Fruit fly (Drosophila melanogaster) whole organism, embryonic: ENCODE results near the gene Tsr1.

Experiments
- CG1024 ChIP-seq: fragments of 200-800 bp; sonication (Bioruptor generic); IDR thresholded peaks from 2 replicates; pipeline ENCODE4 v1.3.6; 2022; ENCODE audit warnings: missing biosample characterization, missing genetic modification characterization
- CG10462 ChIP-seq: fragments of 200-800 bp; sonication (Bioruptor generic); optimal IDR thresholded peaks from 2 replicates; lab custom pipeline; 2016; ENCODE audit warnings: missing biosample characterization, missing genetic modification characterization
- CG12236 ChIP-seq: fragments of 200-800 bp; sonication (Bioruptor generic); optimal IDR thresholded peaks from 2 replicates; lab custom pipeline; 2016; ENCODE audit warnings: missing biosample characterization, missing genetic modification characterization
- CG12299 ChIP-seq: fragments of 200-800 bp; sonication (Bioruptor generic); optimal IDR thresholded peaks from 2 replicates; lab custom pipeline; 2018; ENCODE audit warnings: missing biosample characterization, mild to moderate bottlenecking, missing genetic modification characterization
- CG12659 ChIP-seq: fragments of 200-800 bp; sonication (Bioruptor generic); optimal IDR thresholded peaks from 3 replicates; lab custom pipeline; 2017; ENCODE audit warnings: mild to moderate bottlenecking, missing biosample characterization, missing genetic modification reagents, missing genetic modification characterization
- CG12744 ChIP-seq: fragments of 200-800 bp; sonication (Bioruptor generic); optimal IDR thresholded peaks from 2 replicates; lab custom pipeline; 2016; ENCODE audit warnings: missing biosample characterization, missing genetic modification characterization
- CG12942 ChIP-seq: fragments of 200-800 bp; sonication (Bioruptor generic); optimal IDR thresholded peaks from 3 replicates; lab custom pipeline; 2016; ENCODE audit warnings: missing biosample characterization, missing genetic modification characterization
- CG13296 ChIP-seq: fragments of 200-800 bp; sonication (Bioruptor generic); optimal IDR thresholded peaks from 3 replicates; lab custom pipeline; 2018; ENCODE audit warnings: missing biosample characterization, mild to moderate bottlenecking, missing genetic modification characterization
- CG15514 ChIP-seq: fragments of 200-800 bp; sonication (Bioruptor generic); optimal IDR thresholded peaks from 3 replicates; lab custom pipeline; 2017; ENCODE audit warnings: missing biosample characterization, missing genetic modification characterization, mild to moderate bottlenecking, moderate library complexity, missing genetic modification reagents
- CG17829 ChIP-seq: fragments of 200-800 bp; optimal IDR thresholded peaks from 2 replicates; lab custom pipeline; 2019; ENCODE audit warnings: missing biosample characterization, mild to moderate bottlenecking, missing genetic modification characterization, moderate library complexity
- CG1792 ChIP-seq: fragments of 200-800 bp; sonication (Bioruptor generic); optimal IDR thresholded peaks from 2 replicates; lab custom pipeline; 2016; ENCODE audit warnings: missing biosample characterization, missing genetic modification characterization
- CG2875 ChIP-seq: fragments of 200-800 bp; sonication (Bioruptor generic); optimal IDR thresholded peaks from 2 replicates; lab custom pipeline; 2017; ENCODE audit warnings: missing biosample characterization, mild to moderate bottlenecking, missing genetic modification characterization, missing genetic modification reagents
- CG30431 ChIP-seq: fragments of 200-800 bp; sonication (Bioruptor generic); optimal IDR thresholded peaks from 2 replicates; lab custom pipeline; 2017; ENCODE audit warnings: missing biosample characterization, missing genetic modification characterization
- CG31365 ChIP-seq: fragments of 200-800 bp; sonication (Bioruptor generic); optimal IDR thresholded peaks from 2 replicates; lab custom pipeline; 2018; ENCODE audit warnings: missing biosample characterization, mild to moderate bottlenecking, missing genetic modification characterization
- CG31441 ChIP-seq: fragments of 200-800 bp; sonication (Bioruptor generic); IDR thresholded peaks from 2 replicates; pipeline ENCODE4 v1.3.6; 2022; ENCODE audit warnings: missing biosample characterization, missing genetic modification characterization
- CG3281 ChIP-seq: fragments of 200-800 bp; sonication (Bioruptor generic); optimal IDR thresholded peaks from 3 replicates; lab custom pipeline; 2017; ENCODE audit warnings: missing biosample characterization, mild to moderate bottlenecking, missing genetic modification characterization
- CG4282 ChIP-seq: fragments of 200-800 bp; sonication (Bioruptor generic); optimal IDR thresholded peaks from 2 replicates; lab custom pipeline; 2016; ENCODE audit warnings: missing biosample characterization, missing genetic modification characterization
- CG43689 ChIP-seq: fragments of 200-800 bp; sonication (Bioruptor generic); IDR thresholded peaks from 2 replicates; pipeline ENCODE4 v1.3.6; 2022; ENCODE audit warnings: missing biosample characterization, missing genetic modification characterization
- CG4404 ChIP-seq: fragments of 200-800 bp; sonication (Bioruptor generic); IDR thresholded peaks from 2 replicates; pipeline ENCODE4 v1.3.6; 2022; ENCODE audit warnings: missing biosample characterization, missing genetic modification characterization
- CG4707 ChIP-seq: fragments of 200-800 bp; sonication (Bioruptor generic); optimal IDR thresholded peaks from 2 replicates; lab custom pipeline; 2018; ENCODE audit warnings: missing biosample characterization, mild to moderate bottlenecking, missing genetic modification characterization, moderate library complexity
- CG6791 ChIP-seq: fragments of 200-800 bp; sonication (Bioruptor generic); IDR thresholded peaks from 3 replicates; pipeline ENCODE4 v1.3.6; 2022; ENCODE audit warnings: missing biosample characterization, missing genetic modification characterization; ENCODE audit not compliant: partially characterized antibody
- CG9932 ChIP-seq: fragments of 200-800 bp; sonication (Bioruptor generic); IDR thresholded peaks from 2 replicates; pipeline ENCODE4 v1.3.6; 2022; ENCODE audit warnings: missing biosample characterization, missing genetic modification characterization
- Doc2 ChIP-seq: fragments of 200-800 bp; sonication (Bioruptor generic); IDR thresholded peaks from 2 replicates; pipeline ENCODE4 v1.3.6; 2022; ENCODE audit warnings: missing biosample characterization, missing genetic modification characterization
- Drgx ChIP-seq: fragments of 200-800 bp; sonication (Bioruptor generic); IDR thresholded peaks from 2 replicates; pipeline ENCODE4 v1.3.6; 2022; ENCODE audit warnings: missing biosample characterization, missing genetic modification characterization
- H2.0 ChIP-seq: fragments of 200-800 bp; sonication (Bioruptor generic); IDR thresholded peaks from 2 replicates; pipeline ENCODE4 v1.3.6; 2022; ENCODE audit warnings: missing biosample characterization, missing genetic modification characterization
- Hmx ChIP-seq: fragments of 200-800 bp; sonication (Bioruptor generic); optimal IDR thresholded peaks from 2 replicates; lab custom pipeline; 2016; ENCODE audit warnings: missing biosample characterization, missing genetic modification characterization
- Jarid2 ChIP-seq: fragments of 200-800 bp; sonication (Bioruptor generic); optimal IDR thresholded peaks from 3 replicates; lab custom pipeline; 2017; ENCODE audit warnings: mild to moderate bottlenecking, missing biosample characterization, missing genetic modification reagents, missing genetic modification characterization
- Kr ChIP-seq: fragments of 200-800 bp; sonication (Bioruptor generic); optimal IDR thresholded peaks from 2 replicates; lab custom pipeline; 2017; ENCODE audit warnings: missing biosample characterization, mild to moderate bottlenecking, missing genetic modification characterization
- Lpt ChIP-seq: fragments of >200 bp; optimal IDR thresholded peaks from 2 replicates; lab custom pipeline; 2018; ENCODE audit warnings: missing biosample characterization, missing genetic modification characterization
- Mad ChIP-seq: fragments of 200-800 bp; sonication (Bioruptor generic); optimal IDR thresholded peaks from 2 replicates; lab custom pipeline; 2016; ENCODE audit warnings: missing biosample characterization, missing genetic modification characterization
- Max ChIP-seq: fragments of 200-800 bp; sonication (Bioruptor generic); optimal IDR thresholded peaks from 2 replicates; lab custom pipeline; 2016; ENCODE audit warnings: missing biosample characterization, mild to moderate bottlenecking, missing genetic modification characterization
- Optix ChIP-seq: fragments of 200-800 bp; sonication (Bioruptor generic); IDR thresholded peaks from 3 replicates; pipeline ENCODE4 v1.3.6; 2022; ENCODE audit warnings: missing biosample characterization, missing genetic modification characterization
- Stat92E ChIP-seq, 3 experiments: fragments of >200 bp in 2 of 3; fragments of 200-800 bp in 1 of 3; sonication (Bioruptor generic) in 1 of 3; optimal IDR thresholded peaks; 2 replicates each; lab custom pipeline; 2017 to 2019; ENCODE audit warnings: missing biosample characterization in 3 of 3, missing genetic modification characterization in 3 of 3, mild to moderate bottlenecking in 1 of 3, moderate library complexity in 1 of 3
- al ChIP-seq: fragments of 200-800 bp; sonication (Bioruptor generic); IDR thresholded peaks from 2 replicates; pipeline ENCODE4 v1.3.6; 2022; ENCODE audit warnings: missing biosample characterization, missing genetic modification characterization
- ap ChIP-seq: fragments of 200-800 bp; sonication (Bioruptor generic); IDR thresholded peaks from 2 replicates; pipeline ENCODE4 v1.3.6; 2022; ENCODE audit warnings: missing biosample characterization, missing genetic modification characterization
- ash1 ChIP-seq: fragments of 200-800 bp; sonication (Bioruptor generic); optimal IDR thresholded peaks from 2 replicates; lab custom pipeline; 2018; ENCODE audit warnings: missing biosample characterization, mild to moderate bottlenecking, missing genetic modification characterization
- caup ChIP-seq: fragments of 200-800 bp; sonication (Bioruptor generic); optimal IDR thresholded peaks from 3 replicates; lab custom pipeline; 2017; ENCODE audit warnings: missing biosample characterization, mild to moderate bottlenecking, missing genetic modification characterization, moderate library complexity; ENCODE audit not compliant: severe bottlenecking
- croc ChIP-seq: fragments of 200-800 bp; sonication (Bioruptor generic); conservative IDR thresholded peaks from 3 replicates; pipeline ENCODE4 v1.3.6; 2022; ENCODE audit warnings: missing biosample characterization, missing genetic modification characterization
- cwo ChIP-seq: fragments of 200-800 bp; sonication (Bioruptor generic); optimal IDR thresholded peaks from 3 replicates; lab custom pipeline; 2017; ENCODE audit warnings: missing biosample characterization, missing genetic modification characterization, mild to moderate bottlenecking, moderate library complexity, missing genetic modification reagents
- eve ChIP-seq, 2 experiments: fragments of >200 bp; optimal IDR thresholded peaks; 2 replicates each; lab custom pipeline; 2017; ENCODE audit warnings: missing biosample characterization in 2 of 2, missing genetic modification characterization in 2 of 2
- gt ChIP-seq: fragments of 200-800 bp; sonication (Bioruptor generic); IDR thresholded peaks from 2 replicates; pipeline ENCODE4 v1.3.6; 2022; ENCODE audit warnings: missing biosample characterization, missing genetic modification characterization
- jigr1 ChIP-seq: fragments of 200-800 bp; sonication (Bioruptor generic); IDR thresholded peaks from 3 replicates; pipeline ENCODE4 v1.3.6; 2022; ENCODE audit warnings: missing biosample characterization, missing genetic modification characterization
- maf-S ChIP-seq: fragments of 200-800 bp; sonication (Bioruptor generic); optimal IDR thresholded peaks from 2 replicates; lab custom pipeline; 2016; ENCODE audit warnings: missing biosample characterization, missing genetic modification characterization
- odd ChIP-seq: fragments of 200-800 bp; sonication (Bioruptor generic); optimal IDR thresholded peaks from 2 replicates; lab custom pipeline; 2017; ENCODE audit warnings: missing biosample characterization, mild to moderate bottlenecking, missing genetic modification characterization
- pfk ChIP-seq: fragments of 200-800 bp; sonication (Bioruptor generic); optimal IDR thresholded peaks from 2 replicates; lab custom pipeline; 2018; ENCODE audit warnings: missing biosample characterization, mild to moderate bottlenecking, missing genetic modification characterization, moderate library complexity
- run ChIP-seq: fragments of 200-800 bp; sonication (Bioruptor generic); optimal IDR thresholded peaks from 3 replicates; lab custom pipeline; 2018; ENCODE audit warnings: missing biosample characterization, mild to moderate bottlenecking, missing genetic modification characterization
- sisA ChIP-seq: fragments of 200-800 bp; sonication (Bioruptor generic); IDR thresholded peaks from 2 replicates; pipeline ENCODE4 v1.3.6; 2022; ENCODE audit warnings: missing biosample characterization, missing genetic modification characterization
- tll ChIP-seq, 2 experiments: fragments of 200-800 bp in 1 of 2; fragments of >200 bp in 1 of 2; sonication (Bioruptor generic) in 1 of 2; optimal IDR thresholded peaks; 2 replicates each; lab custom pipeline; 2017 to 2019; ENCODE audit warnings: missing biosample characterization in 2 of 2, missing genetic modification characterization in 2 of 2, mild to moderate bottlenecking in 1 of 2, moderate library complexity in 1 of 2
- ttk ChIP-seq: fragments of 200-800 bp; sonication (Bioruptor generic); IDR thresholded peaks from 2 replicates; pipeline ENCODE4 v2.1.2; 2022; ENCODE audit warnings: missing biosample characterization, missing genetic modification characterization
- tx ChIP-seq: fragments of 200-800 bp; sonication (Bioruptor generic); optimal IDR thresholded peaks from 2 replicates; lab custom pipeline; 2016; ENCODE audit warnings: missing biosample characterization, missing genetic modification characterization

Gene Tsr1

DNA sequence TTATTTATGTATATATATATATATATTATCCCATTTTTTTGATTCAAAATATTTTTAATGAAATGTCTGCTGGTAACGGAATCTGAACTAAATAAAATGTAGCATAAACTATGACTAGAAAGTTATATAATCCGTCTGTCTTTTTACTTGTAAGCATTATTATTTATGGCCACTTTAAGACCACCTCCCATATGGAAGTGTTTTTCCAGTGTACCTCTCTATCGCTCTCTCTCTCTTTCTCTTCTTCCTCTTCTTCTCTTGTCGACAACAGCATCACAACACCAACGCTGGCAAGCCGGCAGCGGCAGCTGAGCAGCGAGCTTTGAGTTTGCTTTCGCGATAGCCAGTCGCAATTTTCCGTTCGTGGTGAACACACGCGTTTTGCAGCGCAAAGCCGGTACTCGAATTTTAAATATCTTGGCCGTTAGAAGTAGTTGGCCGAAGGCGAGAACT, 47.2 kb downstream of the Tsr1 start, which contains the start of gene rgn (continued):
- no peak for TF ChIP-seq croc (GFP tag; lab: Robert Waterston, UW)
- TF ChIP-seq Doc2 (GFP tag; lab: Robert Waterston, UW), result no peak
- TF ChIP-seq CG12942 (GFP tag; lab: Kevin White, UChicago), result peak; percentile 65
- peak; percentile 34; the same call in 1 of the 2 replicates for TF ChIP-seq CG43689 (GFP tag; lab: Robert Waterston, UW)
- peak; percentile 36 for TF ChIP-seq maf-S (GFP tag; lab: Kevin White, UChicago)
- TF ChIP-seq ash1 (GFP tag; lab: Kevin White, UChicago), result no peak
- TF ChIP-seq Max, result peak; percentile 22
- no peak for TF ChIP-seq jigr1
- TF ChIP-seq CG1024 (GFP tag; lab: Robert Waterston, UW), result no peak
- no peak for TF ChIP-seq Kr (GFP tag; lab: Kevin White, UChicago)
- TF ChIP-seq CG12299 (tag; lab: Kevin White, UChicago), result no peak
- TF ChIP-seq Stat92E (GFP tag; optimal IDR thresholded peaks at IDR 0.05; lab: Kevin White, UChicago), result no peak
- no peak for TF ChIP-seq CG4707 (GFP tag; lab: Kevin White, UChicago)
- TF ChIP-seq ap (GFP tag; lab: Robert Waterston, UW), result 0 out of 2 replicates have a peak, but pooled peaks have one; percentile 30
- TF ChIP-seq tx (GFP tag; lab: Kevin White, UChicago), result peak; percentile 10
- peak; percentile 63 for TF ChIP-seq CG17829 (tag; lab: Kevin White, UChicago)
- TF ChIP-seq Jarid2 (GFP tag; lab: Kevin White, UChicago), result peak; percentile 89
- peak; percentile 0 for TF ChIP-seq run (tag; lab: Kevin White, UChicago)
- no peak for TF ChIP-seq pfk (GFP tag; lab: Kevin White, UChicago)
- TF ChIP-seq gt, result no peak
- TF ChIP-seq Lpt (GFP tag; lab: Kevin White, UChicago), result no peak
- TF ChIP-seq al (GFP tag; lab: Robert Waterston, UW), result peak; percentile 79
- TF ChIP-seq CG4282 (GFP tag; lab: Kevin White, UChicago), result no peak
- TF ChIP-seq CG12659 (GFP tag; lab: Kevin White, UChicago), result peak; percentile 87
- TF ChIP-seq CG31365 (tag; lab: Kevin White, UChicago), result no peak
- no peak for TF ChIP-seq eve (GFP tag; optimal IDR thresholded peaks at IDR 0.05; lab: Kevin White, UChicago)
- TF ChIP-seq sisA (GFP tag; lab: Robert Waterston, UW), result peak; percentile 29; the same call in 1 of the 2 replicates
- peak; percentile 27; the same call in 1 of the 2 replicates for TF ChIP-seq CG4404
- TF ChIP-seq CG3281 (GFP tag; lab: Kevin White, UChicago), result peak; percentile 92
- TF ChIP-seq CG2875 (GFP tag; lab: Kevin White, UChicago), result peak; percentile 33
- TF ChIP-seq CG10462 (GFP tag; lab: Kevin White, UChicago), result peak; percentile 41
- TF ChIP-seq tll (GFP tag; optimal IDR thresholded peaks at IDR 0.05; lab: Kevin White, UChicago), result no peak
- peak; percentile 56 for TF ChIP-seq CG15514
- TF ChIP-seq CG12744 (GFP tag; lab: Kevin White, UChicago), result no peak
- peak; percentile 18 for TF ChIP-seq CG1792
- peak; percentile 86 for TF ChIP-seq Drgx (GFP tag; lab: Robert Waterston, UW)
- no peak for TF ChIP-seq CG12236 (GFP tag; lab: Kevin White, UChicago)
- peak; percentile 70; the same call in 1 of the 2 replicates for TF ChIP-seq H2.0 (GFP tag; lab: Robert Waterston, UW)
- no peak for TF ChIP-seq Mad
- peak; percentile 41; the same call in 1 of the 3 replicates for TF ChIP-seq Optix
- TF ChIP-seq CG31441 (GFP tag; lab: Robert Waterston, UW), result peak; percentile 77
- no peak for TF ChIP-seq CG6791 (GFP tag; lab: Robert Waterston, UW)
- peak; percentile 53; the same call in 1 of the 2 replicates for TF ChIP-seq ttk (GFP tag; lab: Robert Waterston, UW)
- peak; percentile 91 for TF ChIP-seq caup (GFP tag; lab: Kevin White, UChicago)
- TF ChIP-seq odd (GFP tag; lab: Kevin White, UChicago), result peak; percentile 69
- peak; percentile 76 for TF ChIP-seq CG13296 (GFP tag; lab: Kevin White, UChicago)
- peak; percentile 55 for TF ChIP-seq CG30431
- peak; percentile 77 for TF ChIP-seq CG9932 (GFP tag; lab: Robert Waterston, UW)
- TF ChIP-seq cwo (GFP tag; lab: Kevin White, UChicago), result peak; percentile 82
- no peak for TF ChIP-seq Hmx
